Worm (Caenorhabditis elegans) whole organism, L4 larva: ENCODE measurements around the gene hrg-6.

ENCODE experiments used
- D1046.2 ChIP-seq: fragments of 200-800 bp; sonication (Bioruptor generic); IDR thresholded peaks from 2 replicates; pipeline ENCODE4 v1.3.6; 2022; ENCODE audit warnings: missing genetic modification characterization, missing compliant biosample characterization
- F26F4.8 ChIP-seq: fragments of 200-800 bp; sonication (Bioruptor generic); conservative IDR thresholded peaks from 2 replicates; pipeline ENCODE4 v1.3.6; 2022; ENCODE audit warnings: missing genetic modification characterization, missing compliant biosample characterization
- F49E8.2 ChIP-seq: sonication (generic microtip); optimal IDR thresholded peaks from 2 replicates; lab custom pipeline; 2016; ENCODE audit warnings: missing compliant biosample characterization, mild to moderate bottlenecking, missing genetic modification characterization, borderline replicate concordance
- R02D3.7 ChIP-seq: fragments of 150-350 bp; sonication (generic microtip); optimal IDR thresholded peaks from 3 replicates; lab custom pipeline; 2014; ENCODE audit warnings: missing biosample characterization, missing genetic modification characterization
- T20F7.1 ChIP-seq: fragments of 200-800 bp; sonication (Bioruptor generic); optimal IDR thresholded peaks from 2 replicates; lab custom pipeline; 2018; ENCODE audit warnings: mild to moderate bottlenecking, missing genetic modification characterization, missing compliant biosample characterization
- Y105C5A.15 ChIP-seq: fragments of 200-800 bp; sonication (Bioruptor generic); IDR thresholded peaks from 2 replicates; pipeline ENCODE4 v1.3.6; 2022; ENCODE audit warnings: missing genetic modification characterization, missing compliant biosample characterization
- Y75B8A.6 ChIP-seq: fragments of 200-800 bp; sonication (Bioruptor generic); IDR thresholded peaks from 2 replicates; pipeline ENCODE4 v1.3.6; 2022; ENCODE audit warnings: missing genetic modification reagents, missing genetic modification characterization, missing compliant biosample characterization
- ZK337.2 ChIP-seq: fragments of 200-800 bp; sonication (Bioruptor generic); IDR thresholded peaks from 2 replicates; pipeline ENCODE4 v1.3.6; 2022; ENCODE audit warnings: missing genetic modification reagents, missing genetic modification characterization, missing compliant biosample characterization
- ZK546.5 ChIP-seq, 2 experiments: sonication (generic microtip); optimal IDR thresholded peaks; 2 replicates each; lab custom pipeline; 2017; ENCODE audit warnings: missing biosample characterization in 2 of 2, missing genetic modification characterization in 2 of 2
- aha-1 ChIP-seq: fragments of 150-350 bp; peaks from one replicate; lab custom pipeline; 2014; ENCODE audit warnings: missing biosample characterization, missing genetic modification characterization
- ama-1 ChIP-seq: fragments of 150-350 bp; optimal IDR thresholded peaks from 2 replicates; lab custom pipeline; 2014; ENCODE audit warnings: inconsistent platforms, mixed read lengths
- arid-1 ChIP-seq: fragments of 200-800 bp; sonication (Bioruptor generic); conservative IDR thresholded peaks from 2 replicates; pipeline ENCODE4 v1.3.6; 2022; ENCODE audit warnings: missing genetic modification reagents, missing genetic modification characterization, missing compliant biosample characterization
- ceh-20 ChIP-seq: fragments of 200-800 bp; sonication (Bioruptor generic); IDR thresholded peaks from 2 replicates; pipeline ENCODE4 v1.3.6; 2022; ENCODE audit warnings: missing genetic modification reagents, missing genetic modification characterization, missing compliant biosample characterization
- ceh-28 ChIP-seq: fragments of 150-350 bp; optimal IDR thresholded peaks from 2 replicates; lab custom pipeline; 2014; ENCODE audit warnings: missing biosample characterization, missing genetic modification reagents, missing genetic modification characterization
- ceh-44 ChIP-seq: fragments of 200-800 bp; sonication (Bioruptor generic); IDR thresholded peaks from 2 replicates; pipeline ENCODE4 v1.3.6; 2022; ENCODE audit warnings: missing genetic modification reagents, missing genetic modification characterization, missing compliant biosample characterization
- ceh-82 ChIP-seq: sonication (generic microtip); optimal IDR thresholded peaks from 2 replicates; lab custom pipeline; 2017; ENCODE audit warnings: missing biosample characterization, missing genetic modification characterization
- daf-12 ChIP-seq: fragments of 150-350 bp; optimal IDR thresholded peaks from 2 replicates; lab custom pipeline; 2014; ENCODE audit warnings: missing biosample characterization, missing genetic modification reagents, missing genetic modification characterization
- daf-19 ChIP-seq: fragments of 200-800 bp; sonication (Bioruptor generic); conservative IDR thresholded peaks from 2 replicates; pipeline ENCODE4 v1.3.6; 2022; ENCODE audit warnings: missing genetic modification characterization, missing compliant biosample characterization
- daf-8 ChIP-seq: fragments of 200-800 bp; sonication (Bioruptor generic); IDR thresholded peaks from 2 replicates; pipeline ENCODE4 v1.3.6; 2022; ENCODE audit warnings: missing genetic modification characterization, missing compliant biosample characterization
- dpl-1 ChIP-seq: fragments of 150-350 bp; optimal IDR thresholded peaks from 2 replicates; lab custom pipeline; 2014; ENCODE audit warnings: missing biosample characterization, missing genetic modification reagents, missing genetic modification characterization
- egl-27 ChIP-seq: sonication (generic microtip); optimal IDR thresholded peaks from 3 replicates; lab custom pipeline; 2017; ENCODE audit warnings: missing biosample characterization, missing genetic modification reagents, missing genetic modification characterization
- egl-43 ChIP-seq: fragments of 200-800 bp; sonication (Bioruptor generic); IDR thresholded peaks from 2 replicates; pipeline ENCODE4 v1.3.6; 2022; ENCODE audit warnings: missing genetic modification reagents, missing genetic modification characterization, missing compliant biosample characterization
- fkh-10 ChIP-seq: fragments of 150-350 bp; optimal IDR thresholded peaks from 2 replicates; lab custom pipeline; 2014; ENCODE audit warnings: missing biosample characterization, missing genetic modification reagents, missing genetic modification characterization
- fos-1 ChIP-seq: fragments of 150-350 bp; optimal IDR thresholded peaks from 2 replicates; lab custom pipeline; 2014; ENCODE audit warnings: missing biosample characterization, missing genetic modification characterization
- hlh-30 ChIP-seq: sonication (generic microtip); optimal IDR thresholded peaks from 2 replicates; lab custom pipeline; 2017; ENCODE audit warnings: antibody characterized with exemption, mild to moderate bottlenecking, missing genetic modification characterization, missing compliant biosample characterization; ENCODE audit not compliant: insufficient read depth
- hmg-1.1 ChIP-seq: fragments of 200-800 bp; sonication (Bioruptor generic); IDR thresholded peaks from 2 replicates; pipeline ENCODE4 v1.3.6; 2022; ENCODE audit warnings: missing genetic modification reagents, missing genetic modification characterization, missing compliant biosample characterization
- jun-1 ChIP-seq: fragments of 150-350 bp; optimal IDR thresholded peaks from 2 replicates; lab custom pipeline; 2014; ENCODE audit warnings: missing biosample characterization, missing genetic modification reagents, missing genetic modification characterization
- lin-13 ChIP-seq: fragments of 150-350 bp; optimal IDR thresholded peaks from 2 replicates; lab custom pipeline; 2014; ENCODE audit warnings: missing biosample characterization, missing genetic modification reagents, missing genetic modification characterization
- lin-29 ChIP-seq: fragments of 200-800 bp; sonication (Bioruptor generic); IDR thresholded peaks from 2 replicates; pipeline ENCODE4 v1.3.6; 2022; ENCODE audit warnings: missing genetic modification reagents, missing genetic modification characterization, missing compliant biosample characterization
- lin-38 ChIP-seq: fragments of 200-800 bp; sonication (Bioruptor generic); IDR thresholded peaks from 2 replicates; pipeline ENCODE4 v1.3.6; 2022; ENCODE audit warnings: missing genetic modification reagents, missing genetic modification characterization, missing compliant biosample characterization
- lir-3 ChIP-seq: sonication (generic microtip); optimal IDR thresholded peaks from 2 replicates; lab custom pipeline; 2016; ENCODE audit warnings: mild to moderate bottlenecking, missing genetic modification characterization, missing compliant biosample characterization
- mes-2 ChIP-seq: sonication (generic microtip); optimal IDR thresholded peaks from 2 replicates; lab custom pipeline; 2016; ENCODE audit warnings: missing genotype, mild to moderate bottlenecking, missing genetic modification characterization, missing compliant biosample characterization; ENCODE audit not compliant: poor library complexity, severe bottlenecking
- mxl-2 ChIP-seq: fragments of 200-800 bp; sonication (Bioruptor generic); conservative IDR thresholded peaks from 2 replicates; pipeline ENCODE4 v1.3.6; 2022; ENCODE audit warnings: missing genetic modification reagents, missing genetic modification characterization, missing compliant biosample characterization
- nhr-10 ChIP-seq: fragments of 150-350 bp; optimal IDR thresholded peaks from 2 replicates; lab custom pipeline; 2014; ENCODE audit warnings: missing biosample characterization, missing genetic modification characterization
- nhr-102 ChIP-seq: sonication (generic microtip); optimal IDR thresholded peaks from 2 replicates; lab custom pipeline; 2016; ENCODE audit warnings: mild to moderate bottlenecking, missing genetic modification characterization, moderate library complexity, missing compliant biosample characterization
- nhr-25 ChIP-seq: sonication (generic microtip); optimal IDR thresholded peaks from 2 replicates; lab custom pipeline; 2017; ENCODE audit warnings: missing genetic modification characterization, mild to moderate bottlenecking, missing compliant biosample characterization, antibody characterized with exemption, moderate library complexity, borderline replicate concordance; ENCODE audit not compliant: insufficient read depth
- nhr-42 ChIP-seq: fragments of 200-800 bp; sonication (Bioruptor generic); IDR thresholded peaks from 2 replicates; pipeline ENCODE4 v1.3.6; 2022; ENCODE audit warnings: missing genetic modification characterization, missing compliant biosample characterization
- nhr-6 ChIP-seq: fragments of 150-350 bp; optimal IDR thresholded peaks from 2 replicates; lab custom pipeline; 2014; ENCODE audit warnings: missing biosample characterization, missing genetic modification characterization
- nhr-76 ChIP-seq: fragments of 150-350 bp; optimal IDR thresholded peaks from 2 replicates; lab custom pipeline; 2014; ENCODE audit warnings: missing biosample characterization, missing genetic modification characterization
- pha-4 ChIP-seq, 2 experiments: fragments of 150-350 bp in 1 of 2; fragments of 200-800 bp in 1 of 2; sonication (Bioruptor generic) in 1 of 2; IDR thresholded peaks in 1 of 2; optimal IDR thresholded peaks in 1 of 2; 2 replicates each; pipeline versions ENCODE4 v1.3.6 to Lab custom; 2014 to 2022; ENCODE audit warnings: missing genetic modification characterization in 2 of 2, missing genetic modification reagents in 2 of 2, missing biosample characterization in 1 of 2, missing compliant biosample characterization in 1 of 2
- php-3 ChIP-seq: fragments of 200-800 bp; sonication (Bioruptor generic); IDR thresholded peaks from 2 replicates; pipeline ENCODE4 v1.3.6; 2022; ENCODE audit warnings: missing genetic modification reagents, missing genetic modification characterization, missing compliant biosample characterization
- skn-1 ChIP-seq: fragments of 150-350 bp; optimal IDR thresholded peaks from 2 replicates; lab custom pipeline; 2014; ENCODE audit warnings: missing biosample characterization, missing genetic modification characterization
- snpc-1.2 ChIP-seq: fragments of 200-800 bp; sonication (Bioruptor generic); IDR thresholded peaks from 2 replicates; pipeline ENCODE4 v1.3.6; 2022; ENCODE audit warnings: missing genetic modification reagents, missing genetic modification characterization, missing compliant biosample characterization
- spr-1 ChIP-seq: sonication (generic microtip); optimal IDR thresholded peaks from 2 replicates; lab custom pipeline; 2016; ENCODE audit warnings: mild to moderate bottlenecking, missing genetic modification characterization, missing compliant biosample characterization
- spr-3 ChIP-seq: fragments of 200-800 bp; sonication (Bioruptor generic); optimal IDR thresholded peaks from 2 replicates; lab custom pipeline; 2018; ENCODE audit warnings: mild to moderate bottlenecking, missing genetic modification characterization, missing compliant biosample characterization
- unc-39 ChIP-seq: sonication (generic microtip); optimal IDR thresholded peaks from 2 replicates; lab custom pipeline; 2017; ENCODE audit warnings: missing biosample characterization, missing genetic modification characterization
- unc-62 ChIP-seq, 3 experiments: fragments of 150-350 bp in 1 of 3; sonication (generic microtip); optimal IDR thresholded peaks in 2 of 3; peaks in 1 of 3; 1 replicate in 1 of 3; 2 replicates in 2 of 3; lab custom pipeline; 2014 to 2017; ENCODE audit warnings: missing biosample characterization in 3 of 3, missing genetic modification characterization in 3 of 3, missing genetic modification reagents in 3 of 3, missing genotype in 1 of 3
- vab-7 ChIP-seq: fragments of 200-800 bp; sonication (Bioruptor generic); IDR thresholded peaks from 2 replicates; pipeline ENCODE4 v1.3.6; 2022; ENCODE audit warnings: missing genetic modification reagents, missing genetic modification characterization, missing compliant biosample characterization
- zag-1 ChIP-seq: fragments of 150-350 bp; optimal IDR thresholded peaks from 2 replicates; lab custom pipeline; 2014; ENCODE audit warnings: missing biosample characterization, missing genetic modification characterization
- zip-2 ChIP-seq: fragments of 150-350 bp; optimal IDR thresholded peaks from 2 replicates; lab custom pipeline; 2014; ENCODE audit warnings: missing biosample characterization, missing genetic modification characterization
- ztf-7 ChIP-seq: fragments of 150-350 bp; optimal IDR thresholded peaks from 2 replicates; lab custom pipeline; 2014; ENCODE audit warnings: missing biosample characterization, missing genetic modification characterization

The hrg-6 gene

ce11 chrIV:11027560-11027959 lies 4.8 kb upstream of the hrg-6 start (continued):
- TF ChIP-seq arid-1 (GFP tag; lab: Robert Waterston, UW) (0 out of 2 replicates have a peak, but pooled peaks have one; percentile 32), daf-12 (tag; lab: Kevin White, UChicago) (no peak), vab-7 (no peak), mes-2 (tag; lab: Kevin White, UChicago) (peak; percentile 76), ama-1 (peak; percentile 71), ZK337.2 (GFP tag; lab: Robert Waterston, UW) (no peak), unc-39 (tag; lab: Kevin White, UChicago) (no peak), daf-8 (no peak), ZK546.5 (tag; optimal IDR thresholded peaks at IDR 0.05; lab: Kevin White, UChicago) (peak in 1 of 2 experiments; percentile 34), D1046.2 (GFP tag; lab: Robert Waterston, UW) (no peak), ztf-7 (tag; lab: Kevin White, UChicago) (peak; percentile 32), nhr-10 (tag; lab: Kevin White, UChicago) (no peak), T20F7.1 (GFP tag; lab: Kevin White, UChicago) (peak; percentile 71), nhr-25 (peak; percentile 75), zip-2 (tag; lab: Kevin White, UChicago) (no peak), egl-27 (tag; lab: Kevin White, UChicago) (no peak), spr-3 (GFP tag; lab: Kevin White, UChicago) (no peak), jun-1 (peak; percentile 23), lir-3 (tag; lab: Kevin White, UChicago) (no peak), php-3 (GFP tag; lab: Robert Waterston, UW) (0 out of 2 replicates have a peak, but pooled peaks have one; percentile 38), lin-38 (GFP tag; lab: Robert Waterston, UW) (peak; percentile 52), Y105C5A.15 (GFP tag; lab: Robert Waterston, UW) (no peak), nhr-42 (no peak; the same call in 1 of the 2 replicates), spr-1 (tag; lab: Kevin White, UChicago) (peak; percentile 69), fos-1 (tag; lab: Kevin White, UChicago) (no peak), nhr-76 (tag; lab: Kevin White, UChicago) (no peak), R02D3.7 (no peak), egl-43 (GFP tag; lab: Robert Waterston, UW) (no peak), pha-4 (GFP tag; IDR thresholded peaks at IDR 0.05; lab: Robert Waterston, UW) (peak; percentile 46; the same call in 1 of the 2 replicates), pha-4 (tag; optimal IDR thresholded peaks at IDR 0.05; lab: Kevin White, UChicago) (peak; percentile 72), zag-1 (tag; lab: Kevin White, UChicago) (peak; percentile 52), hmg-1.1 (peak; percentile 71), ceh-44 (GFP tag; lab: Robert Waterston, UW) (no peak), daf-19 (GFP tag; lab: Robert Waterston, UW) (no peak), unc-62 (GFP tag; optimal IDR thresholded peaks at IDR 0.05 in 1 of 2; lab: Kevin White, UChicago) (peak in 1 of 2 experiments; percentile 100), unc-62 (tag; optimal IDR thresholded peaks at IDR 0.05; lab: Kevin White, UChicago) (no peak), lin-13 (GFP tag; lab: Kevin White, UChicago) (peak; percentile 69), nhr-102 (tag; lab: Kevin White, UChicago) (peak; percentile 55), dpl-1 (GFP tag; lab: Kevin White, UChicago) (peak; percentile 56), ceh-28 (tag; lab: Kevin White, UChicago) (no peak), ceh-20 (no peak), F49E8.2 (no peak), F26F4.8 (GFP tag; lab: Robert Waterston, UW) (no peak), hlh-30 (tag; lab: Kevin White, UChicago) (peak; percentile 71), lin-29 (GFP tag; lab: Robert Waterston, UW) (no peak), ceh-82 (tag; lab: Kevin White, UChicago) (no peak), skn-1 (no peak), aha-1 (tag; lab: Kevin White, UChicago) (peak; percentile 98), mxl-2 (GFP tag; lab: Robert Waterston, UW) (no peak), snpc-1.2 (GFP tag; lab: Robert Waterston, UW) (no peak), Y75B8A.6 (GFP tag; lab: Robert Waterston, UW) (no peak), nhr-6 (tag; lab: Kevin White, UChicago) (peak; percentile 91), fkh-10 (GFP tag; lab: Kevin White, UChicago) (peak; percentile 12)
